Worm (Caenorhabditis elegans): ENCODE data around the gene C03B1.4.

DNA sequence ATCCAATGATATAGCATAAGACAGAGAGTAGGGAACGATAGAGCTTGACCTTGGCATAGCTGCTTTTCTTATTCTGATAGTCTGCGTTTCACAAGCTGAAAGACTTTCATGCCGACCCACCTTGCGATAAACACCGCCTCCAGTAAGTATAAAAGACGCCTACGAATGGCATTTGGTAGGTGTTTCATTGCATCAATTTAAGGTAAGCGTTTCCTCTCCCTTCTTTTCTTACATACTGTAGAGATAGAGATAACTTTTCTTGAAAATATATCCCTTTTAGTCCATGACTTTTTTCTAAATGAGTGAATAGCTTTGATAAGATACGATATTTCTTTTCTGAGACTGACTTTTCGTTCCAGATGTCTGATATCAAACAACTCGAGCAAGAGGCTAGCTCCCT, 41.2 kb upstream of the C03B1.4 start, which contains the start of gene col-167:
- no peak for TF ChIP-seq him-1 (tag; optimal IDR thresholded peaks at IDR 0.05)
- no peak for TF ChIP-seq W03F9.2 (tag; optimal IDR thresholded peaks at IDR 0.05)
